Fruit fly (Drosophila melanogaster) whole organism, prepupa: ENCODE results near the gene CG12054.
A peak's percentile ranks its signal among the peaks of the same experiment; 100 is the strongest.

Experiments
- Blimp-1 ChIP-seq: fragments of 200-800 bp; sonication (Bioruptor generic); optimal IDR thresholded peaks from 3 replicates; lab custom pipeline; 2017; ENCODE audit warnings: missing biosample characterization, missing genetic modification characterization, mild to moderate bottlenecking, moderate library complexity, missing genetic modification reagents
- CG10631 ChIP-seq: fragments of 200-800 bp; sonication (Bioruptor generic); optimal IDR thresholded peaks from 2 replicates; lab custom pipeline; 2016; ENCODE audit warnings: missing biosample characterization, missing genetic modification characterization
- CG10669 ChIP-seq: fragments of 200-800 bp; sonication (Bioruptor generic); optimal IDR thresholded peaks from 3 replicates; lab custom pipeline; 2018; ENCODE audit warnings: missing biosample characterization, mild to moderate bottlenecking, missing genetic modification characterization, moderate library complexity
- CG11902 ChIP-seq: fragments of 200-800 bp; sonication (Bioruptor generic); optimal IDR thresholded peaks from 3 replicates; lab custom pipeline; 2016; ENCODE audit warnings: missing biosample characterization, missing genetic modification characterization
- CG1621 ChIP-seq: fragments of 200-800 bp; sonication (Bioruptor generic); optimal IDR thresholded peaks from 3 replicates; lab custom pipeline; 2018; ENCODE audit warnings: missing biosample characterization, mild to moderate bottlenecking, missing genetic modification characterization
- CG3032 ChIP-seq: fragments of 200-800 bp; optimal IDR thresholded peaks from 2 replicates; lab custom pipeline; 2019; ENCODE audit warnings: missing biosample characterization, mild to moderate bottlenecking, missing genetic modification characterization, moderate library complexity
- CG31627 ChIP-seq: fragments of 200-800 bp; sonication (Bioruptor generic); optimal IDR thresholded peaks from 3 replicates; lab custom pipeline; 2016; ENCODE audit warnings: missing biosample characterization, missing genetic modification characterization
- CG32006 ChIP-seq: fragments of 200-800 bp; sonication (Bioruptor generic); optimal IDR thresholded peaks from 3 replicates; lab custom pipeline; 2017; ENCODE audit warnings: missing biosample characterization, mild to moderate bottlenecking, missing genetic modification characterization
- CG34406 ChIP-seq: fragments of 200-800 bp; sonication (Bioruptor generic); optimal IDR thresholded peaks from 3 replicates; lab custom pipeline; 2016; ENCODE audit warnings: missing biosample characterization, missing genetic modification characterization
- CG4318 ChIP-seq: fragments of 200-800 bp; sonication (Bioruptor generic); optimal IDR thresholded peaks from 3 replicates; lab custom pipeline; 2017; ENCODE audit warnings: missing biosample characterization, mild to moderate bottlenecking, missing genetic modification characterization
- CG6163 ChIP-seq: fragments of 200-800 bp; sonication (Bioruptor generic); IDR thresholded peaks from 3 replicates; pipeline ENCODE4 v1.3.6; 2022; ENCODE audit warnings: missing biosample characterization, missing genetic modification characterization
- CG6792 ChIP-seq: fragments of 200-800 bp; sonication (Bioruptor generic); optimal IDR thresholded peaks from 3 replicates; lab custom pipeline; 2016; ENCODE audit warnings: missing biosample characterization, missing genetic modification characterization
- CG7368 ChIP-seq: fragments of 200-800 bp; sonication (Bioruptor generic); optimal IDR thresholded peaks from 3 replicates; lab custom pipeline; 2016; ENCODE audit warnings: missing biosample characterization, missing genetic modification characterization
- CG8119 ChIP-seq: fragments of 200-800 bp; sonication (Bioruptor generic); IDR thresholded peaks from 3 replicates; pipeline ENCODE4 v1.3.6; 2022; ENCODE audit warnings: missing biosample characterization, missing genetic modification characterization
- CG8319 ChIP-seq: fragments of 200-800 bp; sonication (Bioruptor generic); optimal IDR thresholded peaks from 3 replicates; lab custom pipeline; 2016; ENCODE audit warnings: missing biosample characterization, missing genetic modification characterization
- CG8632 ChIP-seq: fragments of 200-800 bp; sonication (Bioruptor generic); optimal IDR thresholded peaks from 3 replicates; lab custom pipeline; 2016; ENCODE audit warnings: missing biosample characterization, missing genetic modification characterization
- CG9139 ChIP-seq: fragments of 200-800 bp; sonication (Bioruptor generic); optimal IDR thresholded peaks from 3 replicates; lab custom pipeline; 2017; ENCODE audit warnings: missing biosample characterization, mild to moderate bottlenecking, missing genetic modification characterization
- Eip75B ChIP-seq: fragments of 200-800 bp; sonication (Bioruptor generic); optimal IDR thresholded peaks from 3 replicates; lab custom pipeline; 2016; ENCODE audit warnings: missing biosample characterization, missing genetic modification characterization
- Eip78C ChIP-seq: fragments of 200-800 bp; sonication (Bioruptor generic); peaks from one replicate; lab custom pipeline; 2016; ENCODE audit warnings: missing biosample characterization, missing genetic modification characterization
- Eip93F ChIP-seq: fragments of 200-800 bp; sonication (Bioruptor generic); optimal IDR thresholded peaks from 2 replicates; lab custom pipeline; 2016; ENCODE audit warnings: missing biosample characterization, mild to moderate bottlenecking, missing genetic modification characterization
- Ets96B ChIP-seq: fragments of 200-800 bp; optimal IDR thresholded peaks from 2 replicates; lab custom pipeline; 2019; ENCODE audit warnings: missing biosample characterization, mild to moderate bottlenecking, missing genetic modification characterization, moderate library complexity
- Gug ChIP-seq: fragments of 200-800 bp; sonication (Bioruptor generic); IDR thresholded peaks from 2 replicates; pipeline ENCODE4 v1.3.6; 2022; ENCODE audit warnings: missing biosample characterization, missing genetic modification characterization
- Hr38 ChIP-seq: sonication (Bioruptor generic); optimal IDR thresholded peaks from 2 replicates; lab custom pipeline; 2016; ENCODE audit warnings: missing biosample characterization, missing genetic modification characterization
- Hr39 ChIP-seq: fragments of 200-800 bp; sonication (Bioruptor generic); optimal IDR thresholded peaks from 2 replicates; lab custom pipeline; 2016; ENCODE audit warnings: missing biosample characterization, missing genetic modification characterization
- Hr4 ChIP-seq: fragments of 200-800 bp; sonication (Bioruptor generic); optimal IDR thresholded peaks from 3 replicates; lab custom pipeline; 2016; ENCODE audit warnings: missing biosample characterization, missing genetic modification characterization
- Lpt ChIP-seq: fragments of 200-800 bp; sonication (Bioruptor generic); optimal IDR thresholded peaks from 3 replicates; lab custom pipeline; 2016; ENCODE audit warnings: missing biosample characterization, missing genetic modification characterization
- Met ChIP-seq: fragments of 200-800 bp; sonication (Bioruptor generic); optimal IDR thresholded peaks from 3 replicates; lab custom pipeline; 2016; ENCODE audit warnings: missing biosample characterization, missing genetic modification characterization
- OdsH ChIP-seq: fragments of 200-800 bp; sonication (Bioruptor generic); optimal IDR thresholded peaks from 3 replicates; lab custom pipeline; 2016; ENCODE audit warnings: missing biosample characterization, missing genetic modification characterization
- Smox ChIP-seq: fragments of 200-800 bp; sonication (Bioruptor generic); optimal IDR thresholded peaks from 3 replicates; lab custom pipeline; 2016; ENCODE audit warnings: missing biosample characterization, missing genetic modification characterization
- Sox102F ChIP-seq: fragments of 200-800 bp; sonication (Bioruptor generic); optimal IDR thresholded peaks from 2 replicates; lab custom pipeline; 2016; ENCODE audit warnings: missing biosample characterization, mild to moderate bottlenecking, missing genetic modification characterization
- Sox14 ChIP-seq: fragments of 200-800 bp; sonication (Bioruptor generic); optimal IDR thresholded peaks from 3 replicates; lab custom pipeline; 2016; ENCODE audit warnings: missing biosample characterization, missing genetic modification characterization
- achi ChIP-seq: fragments of 200-800 bp; sonication (Bioruptor generic); optimal IDR thresholded peaks from 3 replicates; lab custom pipeline; 2016; ENCODE audit warnings: missing biosample characterization, missing genetic modification characterization
- acj6 ChIP-seq: fragments of 200-800 bp; sonication (Bioruptor generic); optimal IDR thresholded peaks from 3 replicates; lab custom pipeline; 2016; ENCODE audit warnings: missing biosample characterization, missing genetic modification characterization
- cyc ChIP-seq: fragments of 200-800 bp; sonication (Bioruptor generic); optimal IDR thresholded peaks from 3 replicates; lab custom pipeline; 2016; ENCODE audit warnings: missing biosample characterization, missing genetic modification characterization
- dsx ChIP-seq: fragments of 200-800 bp; optimal IDR thresholded peaks from 3 replicates; lab custom pipeline; 2019; ENCODE audit warnings: missing biosample characterization, mild to moderate bottlenecking, missing genetic modification characterization, moderate library complexity; ENCODE audit not compliant: poor library complexity, severe bottlenecking
- esn ChIP-seq: fragments of 200-800 bp; sonication (Bioruptor generic); optimal IDR thresholded peaks from 2 replicates; lab custom pipeline; 2016; ENCODE audit warnings: missing biosample characterization, mild to moderate bottlenecking, missing genetic modification characterization, moderate library complexity
- fd59A ChIP-seq: fragments of 200-800 bp; sonication (Bioruptor generic); optimal IDR thresholded peaks from 2 replicates; lab custom pipeline; 2017; ENCODE audit warnings: missing biosample characterization, mild to moderate bottlenecking, missing genetic modification characterization, missing genetic modification reagents
- fd85E ChIP-seq: fragments of 200-800 bp; sonication (Bioruptor generic); optimal IDR thresholded peaks from 3 replicates; lab custom pipeline; 2016; ENCODE audit warnings: missing biosample characterization, missing genetic modification characterization
- fkh ChIP-seq: fragments of 200-800 bp; sonication (Bioruptor generic); optimal IDR thresholded peaks from 3 replicates; lab custom pipeline; 2017; ENCODE audit warnings: missing biosample characterization, mild to moderate bottlenecking, missing genetic modification characterization, moderate library complexity
- lz ChIP-seq: fragments of 200-800 bp; sonication (Bioruptor generic); optimal IDR thresholded peaks from 3 replicates; lab custom pipeline; 2016; ENCODE audit warnings: missing biosample characterization, missing genetic modification characterization
- net ChIP-seq: fragments of 200-800 bp; sonication (Bioruptor generic); optimal IDR thresholded peaks from 3 replicates; lab custom pipeline; 2016; ENCODE audit warnings: missing biosample characterization, missing genetic modification characterization
- pdm3 ChIP-seq: fragments of 200-800 bp; sonication (Bioruptor generic); optimal IDR thresholded peaks from 3 replicates; lab custom pipeline; 2016; ENCODE audit warnings: missing biosample characterization, missing genetic modification characterization
- salr ChIP-seq, 2 experiments: fragments of 200-800 bp; sonication (Bioruptor generic); optimal IDR thresholded peaks; 3 replicates each; lab custom pipeline; 2016 to 2018; ENCODE audit warnings: missing biosample characterization in 2 of 2, missing genetic modification characterization in 2 of 2, mild to moderate bottlenecking in 1 of 2
- spab ChIP-seq: fragments of 200-800 bp; sonication (Bioruptor generic); optimal IDR thresholded peaks from 2 replicates; lab custom pipeline; 2017; ENCODE audit warnings: missing biosample characterization, mild to moderate bottlenecking, missing genetic modification characterization, missing genetic modification reagents
- svp ChIP-seq: fragments of 200-800 bp; sonication (Bioruptor generic); peaks from one replicate; lab custom pipeline; 2016; ENCODE audit warnings: missing biosample characterization, missing genetic modification characterization
- vri ChIP-seq: fragments of 200-800 bp; sonication (Bioruptor generic); optimal IDR thresholded peaks from 3 replicates; lab custom pipeline; 2016; ENCODE audit warnings: missing biosample characterization, mild to moderate bottlenecking, missing genetic modification characterization

CG12054 gene

DNA sequence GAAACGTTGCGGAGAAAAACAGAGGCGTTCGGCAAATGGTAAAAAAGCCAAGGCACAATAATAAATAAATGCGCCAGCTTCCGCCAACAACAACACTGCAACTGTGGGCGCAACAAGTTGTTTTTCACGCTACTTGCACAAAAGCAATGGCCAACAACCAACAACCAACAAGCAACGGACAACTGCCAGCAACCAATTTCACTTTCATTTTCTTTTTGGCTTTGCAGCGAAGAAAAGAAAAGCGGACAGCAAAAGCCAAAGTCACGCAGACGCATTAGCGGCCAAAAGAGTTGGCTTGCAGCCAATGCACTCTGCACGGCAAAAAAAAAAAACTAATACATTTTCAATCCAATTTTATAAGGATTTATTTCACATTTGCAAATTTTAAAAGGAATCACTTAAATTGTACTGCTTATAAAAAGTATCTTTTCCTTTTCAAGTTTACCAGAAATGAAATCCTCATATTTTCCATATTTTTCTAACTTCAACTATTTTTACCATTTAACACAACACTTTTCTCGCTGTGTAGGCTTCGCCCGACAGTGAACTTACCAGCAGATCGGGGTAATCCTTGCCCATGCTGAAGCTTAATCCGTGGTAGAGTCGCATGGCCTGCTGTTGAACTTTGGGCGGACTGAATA is 30.7 kb downstream of the CG12054 start (continued):
- TF ChIP-seq Eip75B (no peak), lz (GFP tag; lab: Kevin White, UChicago) (no peak), fd59A (GFP tag; lab: Kevin White, UChicago) (no peak), achi (no peak), Met (GFP tag; lab: Kevin White, UChicago) (no peak), Eip78C (GFP tag; lab: Kevin White, UChicago) (peak; percentile 85), CG7368 (no peak), CG6792 (GFP tag; lab: Kevin White, UChicago) (no peak), Hr4 (peak; percentile 92), fkh (GFP tag; lab: Kevin White, UChicago) (no peak), Smox (GFP tag; lab: Kevin White, UChicago) (no peak), CG10669 (GFP tag; lab: Kevin White, UChicago) (no peak), Hr39 (no peak), Sox102F (GFP tag; lab: Kevin White, UChicago) (no peak), CG8119 (GFP tag; lab: Robert Waterston, UW) (peak; percentile 87), Hr38 (GFP tag; lab: Kevin White, UChicago) (no peak), Eip93F (GFP tag; lab: Kevin White, UChicago) (no peak), CG4318 (GFP tag; lab: Kevin White, UChicago) (peak; percentile 65), CG3032 (tag; lab: Kevin White, UChicago) (no peak), Blimp-1 (GFP tag; lab: Kevin White, UChicago) (peak; percentile 1), net (GFP tag; lab: Kevin White, UChicago) (peak; percentile 61)

DNA sequence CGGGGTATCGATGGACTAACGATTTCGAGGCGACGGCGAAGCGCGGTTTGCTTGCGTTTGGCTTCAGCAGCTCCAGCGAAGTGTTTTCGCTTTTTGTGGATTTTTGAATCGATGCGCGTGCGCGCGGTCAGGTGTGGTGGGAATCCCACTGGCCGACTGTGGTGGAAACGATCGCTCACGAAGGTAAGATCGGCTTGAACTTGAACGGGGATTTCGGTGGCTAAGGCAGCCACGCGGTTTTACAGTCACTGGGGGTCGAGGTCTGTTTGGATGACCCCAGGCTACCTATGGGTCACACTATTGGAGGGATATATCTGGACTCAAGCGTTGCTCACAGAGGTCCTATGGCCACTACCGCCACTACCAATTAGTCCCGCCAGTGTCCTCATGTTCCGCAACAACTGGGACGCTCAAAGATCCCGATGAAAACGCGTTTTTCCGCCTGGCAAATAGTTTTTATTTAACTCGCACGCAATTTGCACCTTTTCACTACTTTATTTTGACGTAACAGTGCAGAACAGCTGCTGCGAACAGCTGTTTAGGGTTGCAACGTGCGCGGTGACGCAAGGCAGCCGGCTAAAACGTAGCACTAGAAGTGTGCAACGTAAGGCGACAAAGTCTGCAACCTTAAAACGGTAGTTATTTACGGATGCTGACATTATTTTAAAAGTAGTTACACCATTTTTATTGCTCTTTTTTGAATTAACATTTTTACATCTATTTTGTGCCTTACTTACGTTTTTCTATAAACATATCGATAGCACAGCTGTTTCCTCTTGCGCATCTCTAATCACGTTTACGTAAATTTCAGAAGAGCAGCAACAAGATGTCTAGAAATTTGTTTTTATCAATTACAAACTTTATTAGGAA is 31.8 kb downstream of the CG12054 start, which contains the start of the genes qless and mRpL32:
Gene qless (minus strand): TSS at position 516 of the 870 bp plus-strand sequence.
Gene mRpL32 (plus strand): TSS at position 780 of the 870 bp plus-strand sequence.
- TF ChIP-seq CG10669 (GFP tag; lab: Kevin White, UChicago) = no peak
- no peak for TF ChIP-seq Blimp-1 (GFP tag; lab: Kevin White, UChicago)
- no peak for TF ChIP-seq dsx (GFP tag; lab: Kevin White, UChicago)
- TF ChIP-seq Ets96B = peak; percentile 20
- TF ChIP-seq Hr4 = peak; percentile 26
- TF ChIP-seq CG10631 (GFP tag; lab: Kevin White, UChicago) = peak; percentile 61
- no peak for TF ChIP-seq Met (GFP tag; lab: Kevin White, UChicago)
- no peak for TF ChIP-seq Hr38 (GFP tag; lab: Kevin White, UChicago)
- no peak for TF ChIP-seq acj6 (GFP tag; lab: Kevin White, UChicago)
- TF ChIP-seq pdm3 = no peak
- peak; percentile 21 for TF ChIP-seq CG11902 (GFP tag; lab: Kevin White, UChicago)
- no peak for TF ChIP-seq fkh (GFP tag; lab: Kevin White, UChicago)
- TF ChIP-seq cyc (GFP tag; lab: Kevin White, UChicago) = peak; percentile 78
- TF ChIP-seq CG32006 (GFP tag; lab: Kevin White, UChicago) = no peak
- peak; percentile 74 for TF ChIP-seq CG3032 (tag; lab: Kevin White, UChicago)
- TF ChIP-seq Eip75B = no peak
- TF ChIP-seq salr (GFP tag; optimal IDR thresholded peaks at IDR 0.05; lab: Kevin White, UChicago) = no peak
- TF ChIP-seq Lpt (GFP tag; lab: Kevin White, UChicago) = peak; percentile 51
- TF ChIP-seq CG7368 = no peak
- no peak for TF ChIP-seq CG1621
- no peak for TF ChIP-seq svp (GFP tag; lab: Kevin White, UChicago)
- no peak for TF ChIP-seq Sox14 (GFP tag; lab: Kevin White, UChicago)
- peak; percentile 43; the same call in 2 of the 3 replicates for TF ChIP-seq CG6163 (GFP tag; lab: Robert Waterston, UW)
- TF ChIP-seq vri (GFP tag; lab: Kevin White, UChicago) = peak; percentile 81
- no peak for TF ChIP-seq CG8632 (GFP tag; lab: Kevin White, UChicago)
- TF ChIP-seq esn (GFP tag; lab: Kevin White, UChicago) = peak; percentile 54
- no peak for TF ChIP-seq CG34406 (GFP tag; lab: Kevin White, UChicago)
- no peak for TF ChIP-seq spab (GFP tag; lab: Kevin White, UChicago)
- no peak for TF ChIP-seq achi
- no peak for TF ChIP-seq CG8319 (GFP tag; lab: Kevin White, UChicago)
- no peak for TF ChIP-seq CG9139 (GFP tag; lab: Kevin White, UChicago)
- no peak for TF ChIP-seq fd85E
- peak; percentile 47 for TF ChIP-seq CG31627 (GFP tag; lab: Kevin White, UChicago)
- TF ChIP-seq Eip93F (GFP tag; lab: Kevin White, UChicago) = no peak
- TF ChIP-seq Gug (GFP tag; lab: Robert Waterston, UW) = peak; percentile 45; the same call in 1 of the 2 replicates
- TF ChIP-seq OdsH (GFP tag; lab: Kevin White, UChicago) = peak; percentile 33
- TF ChIP-seq CG6792 (GFP tag; lab: Kevin White, UChicago) = no peak
